Fruit fly (Drosophila melanogaster): ENCODE data around the gene rtet.

The rtet gene

dm6 chr3R:21111046-21111480, 2.8 kb downstream of the rtet start, which contains the start of gene Rab11 (continued):
- TF ChIP-seq prd (optimal IDR thresholded peaks at IDR 0.05) (no peak), prd (GFP tag; IDR thresholded peaks at IDR 0.05) (peak; percentile 50), tio (GFP tag; optimal IDR thresholded peaks at IDR 0.05) (no peak), Dref (GFP tag; IDR thresholded peaks at IDR 0.05) (peak; percentile 67), Atf6 (GFP tag; IDR thresholded peaks at IDR 0.05) (peak; percentile 55; the same call in 1 of the 2 replicates), Sox100B (GFP tag; optimal IDR thresholded peaks at IDR 0.05) (peak; percentile 32), dati (GFP tag; IDR thresholded peaks at IDR 0.05) (no peak), CG8765 (GFP tag; IDR thresholded peaks at IDR 0.05) (0 out of 2 replicates have a peak, but pooled peaks have one; percentile 14), nmo (GFP tag; optimal IDR thresholded peaks at IDR 0.05) (peak; percentile 75), insv (GFP tag; optimal IDR thresholded peaks at IDR 0.05) (peak in 1 of 2 experiments; percentile 31), Dip2 (GFP tag; IDR thresholded peaks at IDR 0.05) (no peak), Bteb2 (GFP tag; optimal IDR thresholded peaks at IDR 0.05) (peak; percentile 22), chif (GFP tag; optimal IDR thresholded peaks at IDR 0.05) (peak in 1 of 2 experiments; percentile 41), CG2116 (GFP tag; optimal IDR thresholded peaks at IDR 0.05) (peak; percentile 92), Hmx (GFP tag; optimal IDR thresholded peaks at IDR 0.05) (peak; percentile 14), Mrtf (GFP tag; IDR thresholded peaks at IDR 0.05) (no peak), gsb-n (tag; optimal IDR thresholded peaks at IDR 0.05) (peak; percentile 15), Sox102F (GFP tag; optimal IDR thresholded peaks at IDR 0.05) (peak; percentile 47), CG6689 (GFP tag; IDR thresholded peaks at IDR 0.05) (peak; percentile 20; the same call in 1 of the 2 replicates), cas (GFP tag; IDR thresholded peaks at IDR 0.05) (no peak), CG34422 (GFP tag; IDR thresholded peaks at IDR 0.05) (no peak), nerfin-2 (GFP tag; IDR thresholded peaks at IDR 0.05; ENCODE audit: partially characterized antibody) (peak; percentile 79), Gsc (GFP tag; IDR thresholded peaks at IDR 0.05) (no peak), gce (GFP tag; IDR thresholded peaks at IDR 0.05) (no peak), CG8944 (GFP tag; optimal IDR thresholded peaks at IDR 0.05) (peak; percentile 34), CG10431 (GFP tag; optimal IDR thresholded peaks at IDR 0.05) (no peak), CHES-1-like (GFP tag; optimal IDR thresholded peaks at IDR 0.05) (no peak), tup (GFP tag; optimal IDR thresholded peaks at IDR 0.05) (no peak), bsh (GFP tag; optimal IDR thresholded peaks at IDR 0.05) (peak in 1 of 2 experiments; percentile 4), Ravus (GFP tag; IDR thresholded peaks at IDR 0.05) (no peak), CG2129 (GFP tag; IDR thresholded peaks at IDR 0.05; ENCODE audit: partially characterized antibody) (peak; percentile 77), ci (GFP tag; IDR thresholded peaks at IDR 0.05) (no peak), Dfd (GFP tag; optimal IDR thresholded peaks at IDR 0.05) (no peak), CG3065 (GFP tag; optimal IDR thresholded peaks at IDR 0.05) (peak; percentile 19), Xrp1 (GFP tag; IDR thresholded peaks at IDR 0.05) (peak; percentile 44; the same call in 1 of the 2 replicates), CG2712 (tag; optimal IDR thresholded peaks at IDR 0.05) (peak; percentile 63), CG30020 (tag; optimal IDR thresholded peaks at IDR 0.05) (peak; percentile 67), CG34224 (GFP tag; IDR thresholded peaks at IDR 0.05; ENCODE audit: partially characterized antibody) (peak; percentile 87), CG14965 (GFP tag; optimal IDR thresholded peaks at IDR 0.05; ENCODE audit: borderline replicate concordance) (no peak), Awh (GFP tag; IDR thresholded peaks at IDR 0.05) (no peak), btn (GFP tag; optimal IDR thresholded peaks at IDR 0.05) (no peak), Asciz (GFP tag; optimal IDR thresholded peaks at IDR 0.05) (peak; percentile 40), ftz-f1 (GFP tag; optimal IDR thresholded peaks at IDR 0.05) (no peak), tx (GFP tag; optimal IDR thresholded peaks at IDR 0.05) (peak; percentile 8), CG7786 (GFP tag; optimal IDR thresholded peaks at IDR 0.05) (no peak), pb (GFP tag; optimal IDR thresholded peaks at IDR 0.05) (no peak), CG4854 (GFP tag; optimal IDR thresholded peaks at IDR 0.05) (peak; percentile 8), maf-S (GFP tag; optimal IDR thresholded peaks at IDR 0.05) (no peak), unc-4 (GFP tag; IDR thresholded peaks at IDR 0.05; ENCODE audit: partially characterized antibody) (peak; percentile 84), CG12942 (GFP tag; optimal IDR thresholded peaks at IDR 0.05) (peak; percentile 2), Gug (GFP tag; IDR thresholded peaks at IDR 0.05) (no peak)
